Worm (Caenorhabditis elegans) whole organism, midembryonic: ENCODE results near the gene F23H11.5.

Experiments used
- T22C8.4 ChIP-seq: fragments of 200-800 bp; sonication (Bioruptor generic); IDR thresholded peaks from 2 replicates; pipeline ENCODE4 v1.3.6; 2022; ENCODE audit warnings: missing genetic modification characterization, missing compliant biosample characterization
- cog-1 ChIP-seq: sonication (generic microtip); optimal IDR thresholded peaks from 2 replicates; lab custom pipeline; 2016; ENCODE audit warnings: missing genetic modification characterization, missing compliant biosample characterization
- flt-1 ChIP-seq: fragments of 200-800 bp; sonication (Bioruptor generic); IDR thresholded peaks from 2 replicates; pipeline ENCODE4 v1.3.6; 2022; ENCODE audit warnings: missing genetic modification characterization, missing compliant biosample characterization
- klf-2 ChIP-seq: fragments of 200-800 bp; sonication (Bioruptor generic); conservative IDR thresholded peaks from 2 replicates; pipeline ENCODE4 v1.3.6; 2022; ENCODE audit warnings: missing genetic modification reagents, missing genetic modification characterization, missing compliant biosample characterization
- med-1 ChIP-seq: sonication (generic microtip); optimal IDR thresholded peaks from 2 replicates; lab custom pipeline; 2017; ENCODE audit warnings: missing genetic modification characterization, mild to moderate bottlenecking, missing compliant biosample characterization, antibody characterized with exemption, missing genetic modification reagents; ENCODE audit not compliant: insufficient read depth
- ref-1 ChIP-seq: fragments of 200-800 bp; sonication (Bioruptor generic); conservative IDR thresholded peaks from 2 replicates; pipeline ENCODE4 v1.3.6; 2022; ENCODE audit warnings: missing genetic modification reagents, missing genetic modification characterization, missing compliant biosample characterization
- tab-1 ChIP-seq: fragments of 200-800 bp; sonication (Bioruptor generic); IDR thresholded peaks from 2 replicates; pipeline ENCODE4 v1.3.6; 2022; ENCODE audit warnings: missing genetic modification characterization, missing compliant biosample characterization
- ztf-23 ChIP-seq: fragments of 200-800 bp; sonication (Bioruptor generic); IDR thresholded peaks from 2 replicates; pipeline ENCODE4 v1.3.6; 2022; ENCODE audit warnings: missing genetic modification reagents, missing genetic modification characterization, missing compliant biosample characterization
- ztf-29 ChIP-seq: fragments of 200-800 bp; sonication (Bioruptor generic); IDR thresholded peaks from 2 replicates; pipeline ENCODE4 v1.3.6; 2022; ENCODE audit warnings: missing genetic modification reagents, missing genetic modification characterization, missing compliant biosample characterization

F23H11.5 gene

ce11 chrIII:881460-881859, 28.9 kb downstream of the F23H11.5 start:
- TF ChIP-seq T22C8.4 (GFP tag; lab: Robert Waterston, UW) (no peak), ztf-29 (GFP tag; lab: Robert Waterston, UW) (no peak), med-1 (GFP tag; lab: Kevin White, UChicago) (no peak)

ce11 chrIII:880840-881239, 29.6 kb downstream of the F23H11.5 start:
- TF ChIP-seq ztf-23 (GFP tag; lab: Robert Waterston, UW) (no peak), T22C8.4 (GFP tag; lab: Robert Waterston, UW) (no peak), cog-1 (tag; lab: Kevin White, UChicago) (no peak), tab-1 (GFP tag; lab: Robert Waterston, UW) (no peak), ztf-29 (GFP tag; lab: Robert Waterston, UW) (no peak), ref-1 (GFP tag; lab: Robert Waterston, UW) (no peak), med-1 (GFP tag; lab: Kevin White, UChicago) (no peak), flt-1 (GFP tag; lab: Robert Waterston, UW) (no peak), klf-2 (GFP tag; lab: Robert Waterston, UW) (no peak)

ce11 chrIII:879634-880033, 30.8 kb downstream of the F23H11.5 start, which contains the start of the genes T24C4.5 and ucr-2.3:
T24C4.5 (minus strand) TSS chrIII:879734.
ucr-2.3 (plus strand) TSS chrIII:879860.
- TF ChIP-seq cog-1 (tag; lab: Kevin White, UChicago), result no peak
- TF ChIP-seq klf-2 (GFP tag; lab: Robert Waterston, UW), result no peak
- no peak for TF ChIP-seq tab-1 (GFP tag; lab: Robert Waterston, UW)
- TF ChIP-seq ref-1 (GFP tag; lab: Robert Waterston, UW), result no peak
- no peak for TF ChIP-seq ztf-29 (GFP tag; lab: Robert Waterston, UW)
- TF ChIP-seq med-1 (GFP tag; lab: Kevin White, UChicago), result no peak
- no peak for TF ChIP-seq ztf-23 (GFP tag; lab: Robert Waterston, UW)
- no peak for TF ChIP-seq T22C8.4 (GFP tag; lab: Robert Waterston, UW)
- TF ChIP-seq flt-1 (GFP tag; lab: Robert Waterston, UW), result no peak

ce11 chrIII:873432-873831, 37.0 kb downstream of the F23H11.5 start, which contains the start of gene clc-19:
clc-19 (minus strand) TSS chrIII:873566.
- TF ChIP-seq ref-1 (GFP tag; lab: Robert Waterston, UW), result no peak

ce11 chrIII:872373-872772, 38.0 kb downstream of the F23H11.5 start, which contains the start of the genes T24C4.3 and clc-20:
T24C4.3 (minus strand) TSS chrIII:872473.
clc-20 (plus strand) TSS chrIII:872583.
- TF ChIP-seq flt-1 (GFP tag; lab: Robert Waterston, UW), result no peak
- TF ChIP-seq ztf-23 (GFP tag; lab: Robert Waterston, UW), result no peak
- TF ChIP-seq tab-1 (GFP tag; lab: Robert Waterston, UW), result no peak
- TF ChIP-seq T22C8.4 (GFP tag; lab: Robert Waterston, UW), result no peak
- TF ChIP-seq ztf-29 (GFP tag; lab: Robert Waterston, UW), result no peak
- TF ChIP-seq med-1 (GFP tag; lab: Kevin White, UChicago), result no peak
- no peak for TF ChIP-seq ref-1 (GFP tag; lab: Robert Waterston, UW)
- TF ChIP-seq cog-1 (tag; lab: Kevin White, UChicago), result no peak
- TF ChIP-seq klf-2 (GFP tag; lab: Robert Waterston, UW), result no peak

DNA sequence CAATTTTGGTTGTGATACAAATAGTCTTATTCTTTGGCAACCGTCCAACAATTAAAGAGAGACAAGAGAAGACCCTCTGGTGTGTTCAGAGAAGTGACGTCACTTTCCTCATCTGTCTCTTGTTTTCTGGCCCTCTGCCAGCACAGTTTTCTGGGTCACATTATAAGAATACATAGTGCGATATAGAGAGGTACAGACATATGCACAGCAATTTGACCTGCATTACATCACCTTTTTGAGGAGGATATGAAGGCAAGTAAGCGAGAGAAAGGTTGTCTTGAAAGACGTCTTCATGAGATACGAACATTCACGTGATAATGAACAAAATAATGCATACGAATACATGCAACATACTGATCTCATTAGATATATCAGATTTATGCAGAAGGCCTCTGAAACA, 39.8 kb downstream of the F23H11.5 start:
- TF ChIP-seq T22C8.4 (GFP tag; lab: Robert Waterston, UW), result no peak
- no peak for TF ChIP-seq ztf-23 (GFP tag; lab: Robert Waterston, UW)
- TF ChIP-seq ref-1 (GFP tag; lab: Robert Waterston, UW), result no peak
- TF ChIP-seq med-1 (GFP tag; lab: Kevin White, UChicago), result no peak
- TF ChIP-seq tab-1 (GFP tag; lab: Robert Waterston, UW), result no peak
- no peak for TF ChIP-seq cog-1 (tag; lab: Kevin White, UChicago)
- no peak for TF ChIP-seq flt-1 (GFP tag; lab: Robert Waterston, UW)
- no peak for TF ChIP-seq klf-2 (GFP tag; lab: Robert Waterston, UW)
- TF ChIP-seq ztf-29 (GFP tag; lab: Robert Waterston, UW), result no peak

DNA sequence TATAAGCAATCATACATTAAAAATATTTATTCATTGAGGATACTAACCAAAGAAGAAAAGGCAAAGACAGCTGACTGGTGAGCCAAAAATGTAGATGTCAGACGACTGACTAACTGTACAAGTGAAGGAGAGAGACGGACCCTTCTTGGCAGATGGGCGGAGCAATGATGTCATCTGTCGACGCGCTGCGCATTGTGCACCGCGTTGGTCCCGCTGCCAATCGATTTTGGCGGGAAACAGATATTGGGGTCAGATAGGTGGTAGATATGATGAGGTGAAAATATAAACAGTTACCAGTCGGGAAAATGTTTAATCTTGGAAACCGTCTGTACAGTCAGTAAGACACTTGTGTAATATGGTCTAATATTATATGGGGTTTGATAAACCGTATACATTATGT, 40.5 kb downstream of the F23H11.5 start, which contains the start of gene T24C4.2:
T24C4.2 (minus strand) TSS at position 101 of the 400 bp plus-strand sequence.
- TF ChIP-seq ztf-29 (GFP tag; lab: Robert Waterston, UW), result no peak
- no peak for TF ChIP-seq cog-1 (tag; lab: Kevin White, UChicago)
- no peak for TF ChIP-seq klf-2 (GFP tag; lab: Robert Waterston, UW)
- TF ChIP-seq T22C8.4 (GFP tag; lab: Robert Waterston, UW), result 0 out of 2 replicates have a peak, but pooled peaks have one; percentile 19
- TF ChIP-seq flt-1 (GFP tag; lab: Robert Waterston, UW), result no peak

- no peak for TF ChIP-seq med-1 (GFP tag; lab: Kevin White, UChicago)
- no peak for TF ChIP-seq T22C8.4 (GFP tag; lab: Robert Waterston, UW)
- no peak for TF ChIP-seq ztf-23 (GFP tag; lab: Robert Waterston, UW)
- TF ChIP-seq cog-1 (tag; lab: Kevin White, UChicago), result no peak
- no peak for TF ChIP-seq tab-1 (GFP tag; lab: Robert Waterston, UW)
- TF ChIP-seq ref-1 (GFP tag; lab: Robert Waterston, UW), result no peak
- TF ChIP-seq ztf-29 (GFP tag; lab: Robert Waterston, UW), result no peak
- TF ChIP-seq flt-1 (GFP tag; lab: Robert Waterston, UW), result no peak
- TF ChIP-seq klf-2 (GFP tag; lab: Robert Waterston, UW), result no peak
These were observed 41.5 kb downstream of the F23H11.5 start for ce11 chrIII:868866-869265.

- TF ChIP-seq med-1 (GFP tag; lab: Kevin White, UChicago), result no peak
- TF ChIP-seq ztf-23 (GFP tag; lab: Robert Waterston, UW), result no peak
- no peak for TF ChIP-seq tab-1 (GFP tag; lab: Robert Waterston, UW)
- TF ChIP-seq cog-1 (tag; lab: Kevin White, UChicago), result no peak
- no peak for TF ChIP-seq ztf-29 (GFP tag; lab: Robert Waterston, UW)
- no peak for TF ChIP-seq flt-1 (GFP tag; lab: Robert Waterston, UW)
- no peak for TF ChIP-seq ref-1 (GFP tag; lab: Robert Waterston, UW)
- no peak for TF ChIP-seq klf-2 (GFP tag; lab: Robert Waterston, UW)
- no peak for TF ChIP-seq T22C8.4 (GFP tag; lab: Robert Waterston, UW)
These were observed 48.5 kb downstream of the F23H11.5 start, which contains the start of gene arx-4 for ce11 chrIII:861819-862356. arx-4 (plus strand) TSS chrIII:862306.
